Fruit fly (Drosophila melanogaster) whole organism, embryonic: ENCODE results near the gene PIP82.

Experiments
- Aef1 ChIP-seq: fragments of 200-800 bp; sonication (Bioruptor generic); IDR thresholded peaks from 3 replicates; pipeline ENCODE4 v1.3.6; 2022; ENCODE audit warnings: missing biosample characterization, missing genetic modification characterization
- Antp ChIP-seq: fragments of 200-800 bp; sonication (Bioruptor generic); optimal IDR thresholded peaks from 3 replicates; lab custom pipeline; 2016; ENCODE audit warnings: missing biosample characterization, missing genetic modification characterization
- CG10462 ChIP-seq: fragments of 200-800 bp; sonication (Bioruptor generic); optimal IDR thresholded peaks from 2 replicates; lab custom pipeline; 2016; ENCODE audit warnings: missing biosample characterization, missing genetic modification characterization
- CG10979 ChIP-seq: fragments of 200-800 bp; sonication (Bioruptor generic); optimal IDR thresholded peaks from 2 replicates; lab custom pipeline; 2018; ENCODE audit warnings: missing biosample characterization, mild to moderate bottlenecking, missing genetic modification characterization, moderate library complexity
- CG11695 ChIP-seq: fragments of 200-800 bp; sonication (Bioruptor generic); IDR thresholded peaks from 3 replicates; pipeline ENCODE4 v1.3.6; 2022; ENCODE audit warnings: missing biosample characterization, missing genetic modification characterization
- CG15514 ChIP-seq: fragments of 200-800 bp; sonication (Bioruptor generic); optimal IDR thresholded peaks from 3 replicates; lab custom pipeline; 2017; ENCODE audit warnings: missing biosample characterization, missing genetic modification characterization, mild to moderate bottlenecking, moderate library complexity, missing genetic modification reagents
- CG15601 ChIP-seq: fragments of 200-800 bp; sonication (Bioruptor generic); optimal IDR thresholded peaks from 3 replicates; lab custom pipeline; 2019; ENCODE audit warnings: missing biosample characterization, mild to moderate bottlenecking, missing genetic modification characterization, moderate library complexity
- CG18599 ChIP-seq: fragments of 200-800 bp; sonication (Bioruptor generic); optimal IDR thresholded peaks from 3 replicates; lab custom pipeline; 2017; ENCODE audit warnings: missing biosample characterization, missing genetic modification characterization, mild to moderate bottlenecking, moderate library complexity, missing genetic modification reagents
- CG2129 ChIP-seq: fragments of 200-800 bp; sonication (Bioruptor generic); IDR thresholded peaks from 2 replicates; pipeline ENCODE4 v1.3.6; 2022; ENCODE audit warnings: missing biosample characterization, missing genetic modification characterization; ENCODE audit not compliant: partially characterized antibody
- CG3163 ChIP-seq: fragments of 200-800 bp; sonication (Bioruptor generic); optimal IDR thresholded peaks from 3 replicates; lab custom pipeline; 2016; ENCODE audit warnings: missing biosample characterization, missing genetic modification characterization
- CG3726 ChIP-seq: fragments of 200-800 bp; sonication (Bioruptor generic); IDR thresholded peaks from 3 replicates; pipeline ENCODE4, ENCODE4 v1.3.6; 2022; ENCODE audit warnings: missing biosample characterization, missing genetic modification characterization
- CG3995 ChIP-seq: fragments of 200-800 bp; sonication (Bioruptor generic); optimal IDR thresholded peaks from 3 replicates; lab custom pipeline; 2016; ENCODE audit warnings: missing biosample characterization, missing genetic modification characterization
- CG6272 ChIP-seq: fragments of 200-800 bp; sonication (Bioruptor generic); IDR thresholded peaks from 2 replicates; pipeline ENCODE4 v1.3.6; 2022; ENCODE audit warnings: missing biosample characterization, missing genetic modification characterization
- CG6654 ChIP-seq: fragments of 200-800 bp; sonication (Bioruptor generic); optimal IDR thresholded peaks from 2 replicates; lab custom pipeline; 2017; ENCODE audit warnings: missing biosample characterization, mild to moderate bottlenecking, missing genetic modification characterization
- CG7372 ChIP-seq: fragments of 200-800 bp; sonication (Bioruptor generic); IDR thresholded peaks from 2 replicates; pipeline ENCODE4 v1.3.6; 2022; ENCODE audit warnings: missing biosample characterization, missing genetic modification characterization
- CG7963 ChIP-seq: fragments of 200-800 bp; sonication (Bioruptor generic); IDR thresholded peaks from 3 replicates; pipeline ENCODE4 v1.3.6; 2022; ENCODE audit warnings: missing biosample characterization, missing genetic modification characterization; ENCODE audit not compliant: partially characterized antibody
- CG8281 ChIP-seq: fragments of 200-800 bp; sonication (Bioruptor generic); optimal IDR thresholded peaks from 2 replicates; lab custom pipeline; 2018; ENCODE audit warnings: missing biosample characterization, mild to moderate bottlenecking, missing genetic modification characterization, moderate library complexity
- CTCF ChIP-seq: fragments of 200-800 bp; sonication (Bioruptor generic); optimal IDR thresholded peaks from 2 replicates; lab custom pipeline; 2017; ENCODE audit warnings: missing biosample characterization, mild to moderate bottlenecking, missing genetic modification characterization, moderate library complexity
- Dip2 ChIP-seq: fragments of 200-800 bp; sonication (Bioruptor generic); IDR thresholded peaks from 2 replicates; pipeline ENCODE4 v1.3.6; 2022; ENCODE audit warnings: missing biosample characterization, missing genetic modification characterization
- Doc2 ChIP-seq: fragments of 200-800 bp; sonication (Bioruptor generic); IDR thresholded peaks from 2 replicates; pipeline ENCODE4 v1.3.6; 2022; ENCODE audit warnings: missing biosample characterization, missing genetic modification characterization
- Dp ChIP-seq: fragments of 200-800 bp; sonication (Bioruptor generic); optimal IDR thresholded peaks from 2 replicates; lab custom pipeline; 2018; ENCODE audit warnings: missing biosample characterization, mild to moderate bottlenecking, missing genetic modification characterization, moderate library complexity
- E2f1 ChIP-seq: fragments of 200-800 bp; sonication (Bioruptor generic); IDR thresholded peaks from 2 replicates; pipeline ENCODE4 v1.3.6; 2022; ENCODE audit warnings: missing biosample characterization, missing genetic modification characterization
- GATAe ChIP-seq: fragments of 200-800 bp; sonication (Bioruptor generic); conservative IDR thresholded peaks from 2 replicates; pipeline ENCODE4 v1.3.6; 2022; ENCODE audit warnings: missing biosample characterization, missing genetic modification characterization
- Gsc ChIP-seq: fragments of 200-800 bp; sonication (Bioruptor generic); IDR thresholded peaks from 2 replicates; pipeline ENCODE4 v1.3.6; 2022; ENCODE audit warnings: missing biosample characterization, missing genetic modification characterization
- Lpt ChIP-seq: fragments of >200 bp; optimal IDR thresholded peaks from 2 replicates; lab custom pipeline; 2018; ENCODE audit warnings: missing biosample characterization, missing genetic modification characterization
- Myb ChIP-seq: fragments of 200-800 bp; sonication (Bioruptor generic); optimal IDR thresholded peaks from 2 replicates; lab custom pipeline; 2016; ENCODE audit warnings: missing biosample characterization, missing genetic modification characterization
- Nf-YB ChIP-seq: fragments of 200-800 bp; sonication (Bioruptor generic); optimal IDR thresholded peaks from 3 replicates; lab custom pipeline; 2019; ENCODE audit warnings: missing biosample characterization, mild to moderate bottlenecking, missing genetic modification characterization, moderate library complexity
- Rfx ChIP-seq: fragments of 200-800 bp; sonication (Bioruptor generic); IDR thresholded peaks from 2 replicates; pipeline ENCODE4 v1.3.6; 2022; ENCODE audit warnings: missing biosample characterization, missing genetic modification characterization
- Stat92E ChIP-seq, 3 experiments: fragments of >200 bp in 2 of 3; fragments of 200-800 bp in 1 of 3; sonication (Bioruptor generic) in 1 of 3; optimal IDR thresholded peaks; 2 replicates each; lab custom pipeline; 2017 to 2019; ENCODE audit warnings: missing biosample characterization in 3 of 3, missing genetic modification characterization in 3 of 3, mild to moderate bottlenecking in 1 of 3, moderate library complexity in 1 of 3
- Usf ChIP-seq: fragments of 200-800 bp; sonication (Bioruptor generic); optimal IDR thresholded peaks from 2 replicates; lab custom pipeline; 2017; ENCODE audit warnings: missing genotype, missing biosample characterization, missing genetic modification characterization
- Xrp1 ChIP-seq: fragments of 200-800 bp; sonication (Bioruptor generic); IDR thresholded peaks from 2 replicates; pipeline ENCODE4 v1.3.6; 2022; ENCODE audit warnings: missing biosample characterization, missing genetic modification characterization
- ase ChIP-seq: fragments of 200-800 bp; sonication (Bioruptor generic); IDR thresholded peaks from 3 replicates; pipeline ENCODE4 v1.3.6; 2022; ENCODE audit warnings: missing biosample characterization, missing genetic modification characterization
- bab2 ChIP-seq: fragments of 200-800 bp; sonication (Bioruptor generic); optimal IDR thresholded peaks from 2 replicates; lab custom pipeline; 2016; ENCODE audit warnings: missing biosample characterization, missing genetic modification characterization
- bbx ChIP-seq: fragments of 200-800 bp; sonication (Bioruptor generic); IDR thresholded peaks from 2 replicates; pipeline ENCODE4 v1.3.6; 2022; ENCODE audit warnings: missing biosample characterization, missing genetic modification characterization; ENCODE audit not compliant: partially characterized antibody
- bcd ChIP-seq: fragments of 200-800 bp; sonication (Bioruptor generic); optimal IDR thresholded peaks from 2 replicates; lab custom pipeline; 2017; ENCODE audit warnings: missing biosample characterization, mild to moderate bottlenecking, missing genetic modification characterization
- bigmax ChIP-seq: fragments of 200-800 bp; sonication (Bioruptor generic); optimal IDR thresholded peaks from 2 replicates; lab custom pipeline; 2018; ENCODE audit warnings: missing biosample characterization, mild to moderate bottlenecking, missing genetic modification characterization
- br ChIP-seq: fragments of >200 bp; optimal IDR thresholded peaks from 2 replicates; lab custom pipeline; 2017
- cg ChIP-seq: fragments of 200-800 bp; sonication (Bioruptor generic); optimal IDR thresholded peaks from 3 replicates; lab custom pipeline; 2019; ENCODE audit warnings: missing biosample characterization, mild to moderate bottlenecking, missing genetic modification characterization, moderate library complexity
- chif ChIP-seq, 2 experiments: fragments of 200-800 bp; sonication (Bioruptor generic); optimal IDR thresholded peaks; 3 replicates each; lab custom pipeline; 2016; ENCODE audit warnings: missing biosample characterization in 2 of 2, missing genetic modification characterization in 2 of 2
- ci ChIP-seq: fragments of 200-800 bp; sonication (Bioruptor generic); IDR thresholded peaks from 3 replicates; pipeline ENCODE4 v1.3.6; 2022; ENCODE audit warnings: missing biosample characterization, missing genetic modification characterization
- emc ChIP-seq: fragments of 200-800 bp; sonication (Bioruptor generic); optimal IDR thresholded peaks from 2 replicates; lab custom pipeline; 2016; ENCODE audit warnings: missing biosample characterization, missing genetic modification characterization
- fru ChIP-seq: fragments of >200 bp; optimal IDR thresholded peaks from 2 replicates; lab custom pipeline; 2017
- lab ChIP-seq: fragments of 200-800 bp; sonication (Bioruptor generic); optimal IDR thresholded peaks from 3 replicates; lab custom pipeline; 2017; ENCODE audit warnings: missing biosample characterization, missing genetic modification characterization, mild to moderate bottlenecking, moderate library complexity, missing genetic modification reagents
- peb ChIP-seq: fragments of 200-800 bp; sonication (Bioruptor generic); IDR thresholded peaks from 2 replicates; pipeline ENCODE4 v1.3.6; 2022; ENCODE audit warnings: missing biosample characterization, missing genetic modification characterization
- pzg ChIP-seq: fragments of 200-800 bp; sonication (Bioruptor generic); optimal IDR thresholded peaks from 3 replicates; lab custom pipeline; 2018; ENCODE audit warnings: missing biosample characterization, mild to moderate bottlenecking, missing genetic modification characterization, moderate library complexity
- schlank ChIP-seq: fragments of 200-800 bp; sonication (Bioruptor generic); optimal IDR thresholded peaks from 2 replicates; lab custom pipeline; 2018; ENCODE audit warnings: missing biosample characterization, mild to moderate bottlenecking, missing genetic modification characterization
- shn ChIP-seq: fragments of 200-800 bp; sonication (Bioruptor generic); optimal IDR thresholded peaks from 3 replicates; lab custom pipeline; 2016; ENCODE audit warnings: missing biosample characterization, missing genetic modification characterization
- sisA ChIP-seq: fragments of 200-800 bp; sonication (Bioruptor generic); IDR thresholded peaks from 2 replicates; pipeline ENCODE4 v1.3.6; 2022; ENCODE audit warnings: missing biosample characterization, missing genetic modification characterization
- ttk ChIP-seq: fragments of 200-800 bp; sonication (Bioruptor generic); IDR thresholded peaks from 2 replicates; pipeline ENCODE4 v2.1.2; 2022; ENCODE audit warnings: missing biosample characterization, missing genetic modification characterization
- zf30C ChIP-seq: fragments of 200-800 bp; sonication (Bioruptor generic); optimal IDR thresholded peaks from 3 replicates; lab custom pipeline; 2018; ENCODE audit warnings: missing biosample characterization, mild to moderate bottlenecking, missing genetic modification characterization
- zfh2 ChIP-seq: fragments of 200-800 bp; sonication (Bioruptor generic); optimal IDR thresholded peaks from 2 replicates; lab custom pipeline; 2016; ENCODE audit warnings: missing biosample characterization, missing genetic modification characterization

PIP82 gene

dm6 chrX:8560087-8560999 lies 30.8 kb upstream of the PIP82 start, which contains the start of the genes CG12112 and Trf4-1 (continued):
- peak; percentile 50 for TF ChIP-seq Dp (GFP tag; lab: Kevin White, UChicago)
- peak; percentile 88 for TF ChIP-seq Myb (GFP tag; lab: Kevin White, UChicago)
- no peak for TF ChIP-seq CG6272 (GFP tag; lab: Robert Waterston, UW)
- no peak for TF ChIP-seq CG6654 (GFP tag; lab: Kevin White, UChicago)
- no peak for TF ChIP-seq Lpt (GFP tag; lab: Kevin White, UChicago)
- TF ChIP-seq Xrp1 (GFP tag; lab: Robert Waterston, UW): 0 out of 2 replicates have a peak, but pooled peaks have one; percentile 15
- no peak for TF ChIP-seq schlank (tag; lab: Kevin White, UChicago)
- no peak for TF ChIP-seq bcd (GFP tag; lab: Kevin White, UChicago)
- TF ChIP-seq CG2129 (GFP tag; lab: Robert Waterston, UW): peak; percentile 37; the same call in 1 of the 2 replicates
- peak; percentile 68 for TF ChIP-seq CG3995 (GFP tag; lab: Kevin White, UChicago)
- TF ChIP-seq zf30C: no peak
- no peak for TF ChIP-seq CG7372 (GFP tag; lab: Robert Waterston, UW)
- peak; percentile 71 for TF ChIP-seq bbx (GFP tag; lab: Robert Waterston, UW)
- TF ChIP-seq CG15601 (tag; lab: Kevin White, UChicago): peak; percentile 46
- TF ChIP-seq ase (GFP tag; lab: Robert Waterston, UW): no peak
- no peak for TF ChIP-seq sisA (GFP tag; lab: Robert Waterston, UW)
- no peak for TF ChIP-seq Dip2
- no peak for TF ChIP-seq CG3726
- TF ChIP-seq CG8281 (tag; lab: Kevin White, UChicago): no peak
- no peak for TF ChIP-seq GATAe
- peak; percentile 24 for TF ChIP-seq shn (GFP tag; lab: Kevin White, UChicago)
- peak; percentile 21 for TF ChIP-seq lab (GFP tag; lab: Kevin White, UChicago)
- no peak for TF ChIP-seq CG10979
- TF ChIP-seq Usf (GFP tag; lab: Kevin White, UChicago): no peak
- no peak for TF ChIP-seq CG7963 (GFP tag; lab: Robert Waterston, UW)
- TF ChIP-seq Antp (GFP tag; lab: Kevin White, UChicago): no peak
- TF ChIP-seq chif (GFP tag; optimal IDR thresholded peaks at IDR 0.05; lab: Kevin White, UChicago): no peak
- TF ChIP-seq Nf-YB (GFP tag; lab: Kevin White, UChicago): no peak
- no peak for TF ChIP-seq CG18599
- TF ChIP-seq peb (GFP tag; lab: Robert Waterston, UW): no peak
- no peak for TF ChIP-seq Aef1
- no peak for TF ChIP-seq Stat92E (GFP tag; optimal IDR thresholded peaks at IDR 0.05; lab: Kevin White, UChicago)
- peak; percentile 99 for TF ChIP-seq CG15514 (GFP tag; lab: Kevin White, UChicago)
- TF ChIP-seq CTCF (GFP tag; lab: Kevin White, UChicago): peak; percentile 46
- TF ChIP-seq CG3163 (GFP tag; lab: Kevin White, UChicago): no peak
- TF ChIP-seq ttk (GFP tag; lab: Robert Waterston, UW): no peak
- TF ChIP-seq ci: no peak
- peak; percentile 91 for TF ChIP-seq pzg (GFP tag; lab: Kevin White, UChicago)
- TF ChIP-seq Gsc (GFP tag; lab: Robert Waterston, UW): no peak
- TF ChIP-seq Doc2 (GFP tag; lab: Robert Waterston, UW): no peak
- no peak for TF ChIP-seq CG10462 (GFP tag; lab: Kevin White, UChicago)
- TF ChIP-seq bab2 (GFP tag; lab: Kevin White, UChicago): no peak
- TF ChIP-seq emc (GFP tag; lab: Kevin White, UChicago): no peak
- no peak for TF ChIP-seq br
- TF ChIP-seq bigmax (GFP tag; lab: Kevin White, UChicago): no peak
- no peak for TF ChIP-seq zfh2 (GFP tag; lab: Kevin White, UChicago)
- no peak for TF ChIP-seq fru (lab: Kevin White, UChicago)
- peak; percentile 75 for TF ChIP-seq cg (GFP tag; lab: Kevin White, UChicago)
- no peak for TF ChIP-seq E2f1 (GFP tag; lab: Robert Waterston, UW)
- no peak for TF ChIP-seq Rfx (GFP tag; lab: Robert Waterston, UW)
- TF ChIP-seq CG11695 (GFP tag; lab: Robert Waterston, UW): no peak
